Fruit fly (Drosophila melanogaster) whole organism, embryonic: ENCODE measurements around the gene Vha16-2.
A peak's percentile ranks its signal among the peaks of the same experiment; 100 is the strongest.

Source experiments
- B-H1 ChIP-seq: fragments of 200-800 bp; sonication (Bioruptor generic); IDR thresholded peaks from 3 replicates; pipeline ENCODE4 v1.3.6; 2022; ENCODE audit warnings: missing biosample characterization, missing genetic modification characterization
- CG10209 ChIP-seq: fragments of 200-800 bp; sonication (Bioruptor generic); optimal IDR thresholded peaks from 3 replicates; lab custom pipeline; 2017; ENCODE audit warnings: missing biosample characterization, mild to moderate bottlenecking, missing genetic modification characterization, missing genetic modification reagents
- CG10321 ChIP-seq: fragments of 200-800 bp; sonication (Bioruptor generic); IDR thresholded peaks from 2 replicates; pipeline ENCODE4 v1.3.6; 2022; ENCODE audit warnings: missing biosample characterization, missing genetic modification characterization
- CG10565 ChIP-seq: fragments of 200-800 bp; sonication (Bioruptor generic); optimal IDR thresholded peaks from 3 replicates; lab custom pipeline; 2016; ENCODE audit warnings: missing biosample characterization, mild to moderate bottlenecking, missing genetic modification characterization
- CG1233 ChIP-seq: fragments of 200-800 bp; sonication (Bioruptor generic); optimal IDR thresholded peaks from 4 replicates; lab custom pipeline; 2018; ENCODE audit warnings: missing biosample characterization, mild to moderate bottlenecking, missing genetic modification characterization
- CG13123 ChIP-seq: fragments of 200-800 bp; sonication (Bioruptor generic); optimal IDR thresholded peaks from 2 replicates; lab custom pipeline; 2016; ENCODE audit warnings: missing biosample characterization, missing genetic modification characterization
- CG13287 ChIP-seq: fragments of 200-800 bp; sonication (Bioruptor generic); IDR thresholded peaks from 2 replicates; pipeline ENCODE4 v1.3.6; 2022; ENCODE audit warnings: missing biosample characterization, missing genetic modification characterization; ENCODE audit not compliant: partially characterized antibody
- CG15011 ChIP-seq: fragments of 200-800 bp; sonication (Bioruptor generic); optimal IDR thresholded peaks from 3 replicates; lab custom pipeline; 2018; ENCODE audit warnings: missing biosample characterization, mild to moderate bottlenecking, missing genetic modification characterization
- CG17328 ChIP-seq: fragments of 200-800 bp; sonication (Bioruptor generic); IDR thresholded peaks from 2 replicates; pipeline ENCODE4 v1.3.6; 2022; ENCODE audit warnings: missing biosample characterization, missing genetic modification characterization
- CG17385 ChIP-seq: fragments of 200-800 bp; sonication (Bioruptor generic); optimal IDR thresholded peaks from 3 replicates; lab custom pipeline; 2018; ENCODE audit warnings: missing biosample characterization, mild to moderate bottlenecking, missing genetic modification characterization
- CG17568 ChIP-seq: fragments of 200-800 bp; sonication (Bioruptor generic); optimal IDR thresholded peaks from 2 replicates; lab custom pipeline; 2018; ENCODE audit warnings: missing biosample characterization, mild to moderate bottlenecking, missing genetic modification characterization, moderate library complexity
- CG30431 ChIP-seq: fragments of 200-800 bp; sonication (Bioruptor generic); optimal IDR thresholded peaks from 2 replicates; lab custom pipeline; 2017; ENCODE audit warnings: missing biosample characterization, missing genetic modification characterization
- CG3065 ChIP-seq: fragments of 200-800 bp; sonication (Bioruptor generic); optimal IDR thresholded peaks from 2 replicates; lab custom pipeline; 2016; ENCODE audit warnings: missing biosample characterization, missing genetic modification characterization
- CG5180 ChIP-seq: fragments of 200-800 bp; sonication (Bioruptor generic); optimal IDR thresholded peaks from 3 replicates; lab custom pipeline; 2017; ENCODE audit warnings: missing biosample characterization, missing genetic modification characterization, mild to moderate bottlenecking, moderate library complexity, missing genetic modification reagents
- CG6175 ChIP-seq: fragments of 200-800 bp; sonication (Bioruptor generic); IDR thresholded peaks from 3 replicates; pipeline ENCODE4 v1.3.6; 2022; ENCODE audit warnings: missing biosample characterization, missing genetic modification characterization
- CG6689 ChIP-seq: fragments of 200-800 bp; sonication (Bioruptor generic); IDR thresholded peaks from 2 replicates; pipeline ENCODE4 v1.3.6; 2022; ENCODE audit warnings: missing biosample characterization, missing genetic modification characterization
- CG7745 ChIP-seq: fragments of 200-800 bp; sonication (Bioruptor generic); optimal IDR thresholded peaks from 2 replicates; lab custom pipeline; 2018; ENCODE audit warnings: missing biosample characterization, mild to moderate bottlenecking, missing genetic modification characterization, moderate library complexity
- CG8281 ChIP-seq: fragments of 200-800 bp; sonication (Bioruptor generic); optimal IDR thresholded peaks from 2 replicates; lab custom pipeline; 2018; ENCODE audit warnings: missing biosample characterization, mild to moderate bottlenecking, missing genetic modification characterization, moderate library complexity
- CG9932 ChIP-seq: fragments of 200-800 bp; sonication (Bioruptor generic); IDR thresholded peaks from 2 replicates; pipeline ENCODE4 v1.3.6; 2022; ENCODE audit warnings: missing biosample characterization, missing genetic modification characterization
- CkIIα-i1 ChIP-seq: fragments of 200-800 bp; sonication (Bioruptor generic); IDR thresholded peaks from 2 replicates; pipeline ENCODE4 v1.3.6; 2022; ENCODE audit warnings: missing biosample characterization, missing genetic modification characterization
- D19A ChIP-seq: fragments of 200-800 bp; optimal IDR thresholded peaks from 3 replicates; lab custom pipeline; 2019; ENCODE audit warnings: missing biosample characterization, mild to moderate bottlenecking, missing genetic modification characterization, moderate library complexity
- Deaf1 ChIP-seq: fragments of 200-800 bp; optimal IDR thresholded peaks from 3 replicates; lab custom pipeline; 2019; ENCODE audit warnings: missing biosample characterization, mild to moderate bottlenecking, missing genetic modification characterization, moderate library complexity
- E2f2 ChIP-seq: fragments of 200-800 bp; sonication (Bioruptor generic); IDR thresholded peaks from 2 replicates; pipeline ENCODE4 v1.3.6; 2022; ENCODE audit warnings: missing biosample characterization, missing genetic modification characterization
- GATAe ChIP-seq: fragments of 200-800 bp; sonication (Bioruptor generic); conservative IDR thresholded peaks from 2 replicates; pipeline ENCODE4 v1.3.6; 2022; ENCODE audit warnings: missing biosample characterization, missing genetic modification characterization
- Gug ChIP-seq: fragments of 200-800 bp; sonication (Bioruptor generic); IDR thresholded peaks from 4 replicates; pipeline ENCODE4 v1.3.6; 2022; ENCODE audit warnings: missing biosample characterization, missing genetic modification characterization
- H2.0 ChIP-seq: fragments of 200-800 bp; sonication (Bioruptor generic); IDR thresholded peaks from 2 replicates; pipeline ENCODE4 v1.3.6; 2022; ENCODE audit warnings: missing biosample characterization, missing genetic modification characterization
- Hey ChIP-seq: fragments of 200-800 bp; sonication (Bioruptor generic); optimal IDR thresholded peaks from 3 replicates; lab custom pipeline; 2018; ENCODE audit warnings: missing biosample characterization, mild to moderate bottlenecking, missing genetic modification characterization
- Jarid2 ChIP-seq: fragments of 200-800 bp; sonication (Bioruptor generic); optimal IDR thresholded peaks from 3 replicates; lab custom pipeline; 2017; ENCODE audit warnings: mild to moderate bottlenecking, missing biosample characterization, missing genetic modification reagents, missing genetic modification characterization
- Oli ChIP-seq: fragments of 200-800 bp; sonication (Bioruptor generic); optimal IDR thresholded peaks from 2 replicates; lab custom pipeline; 2018; ENCODE audit warnings: missing biosample characterization, mild to moderate bottlenecking, missing genetic modification characterization, moderate library complexity
- Sin3A ChIP-seq: fragments of >200 bp; optimal IDR thresholded peaks from 2 replicates; lab custom pipeline; 2018
- Sry-δ ChIP-seq: fragments of 200-800 bp; sonication (Bioruptor generic); optimal IDR thresholded peaks from 2 replicates; lab custom pipeline; 2016; ENCODE audit warnings: missing biosample characterization, missing genetic modification characterization
- amos ChIP-seq: fragments of 200-800 bp; sonication (Bioruptor generic); IDR thresholded peaks from 2 replicates; pipeline ENCODE4 v1.3.6; 2022; ENCODE audit warnings: missing biosample characterization, missing genetic modification characterization; ENCODE audit not compliant: partially characterized antibody
- ash1 ChIP-seq: fragments of 200-800 bp; sonication (Bioruptor generic); optimal IDR thresholded peaks from 2 replicates; lab custom pipeline; 2018; ENCODE audit warnings: missing biosample characterization, mild to moderate bottlenecking, missing genetic modification characterization
- br ChIP-seq: fragments of >200 bp; optimal IDR thresholded peaks from 2 replicates; lab custom pipeline; 2017
- cg ChIP-seq: fragments of 200-800 bp; sonication (Bioruptor generic); optimal IDR thresholded peaks from 3 replicates; lab custom pipeline; 2019; ENCODE audit warnings: missing biosample characterization, mild to moderate bottlenecking, missing genetic modification characterization, moderate library complexity
- ci ChIP-seq: fragments of 200-800 bp; sonication (Bioruptor generic); IDR thresholded peaks from 3 replicates; pipeline ENCODE4 v1.3.6; 2022; ENCODE audit warnings: missing biosample characterization, missing genetic modification characterization
- crol ChIP-seq: fragments of 200-800 bp; sonication (Bioruptor generic); IDR thresholded peaks from 2 replicates; pipeline ENCODE4 v1.3.6; 2022; ENCODE audit warnings: missing biosample characterization, missing genetic modification characterization
- dan ChIP-seq: fragments of 200-800 bp; sonication (Bioruptor generic); IDR thresholded peaks from 2 replicates; pipeline ENCODE4 v1.3.6; 2022; ENCODE audit warnings: missing biosample characterization, missing genetic modification characterization
- dm ChIP-seq: fragments of 200-800 bp; sonication (Bioruptor generic); optimal IDR thresholded peaks from 3 replicates; lab custom pipeline; 2016; ENCODE audit warnings: missing biosample characterization, missing genetic modification characterization
- fu2 ChIP-seq: fragments of 200-800 bp; sonication (Bioruptor generic); optimal IDR thresholded peaks from 2 replicates; lab custom pipeline; 2016; ENCODE audit warnings: missing biosample characterization, missing genetic modification characterization
- ham ChIP-seq: fragments of 200-800 bp; sonication (Bioruptor generic); IDR thresholded peaks from 2 replicates; pipeline ENCODE4 v1.3.6; 2022; ENCODE audit warnings: missing biosample characterization, missing genetic modification characterization
- jing ChIP-seq: fragments of 200-800 bp; sonication (Bioruptor generic); optimal IDR thresholded peaks from 2 replicates; lab custom pipeline; 2018; ENCODE audit warnings: missing biosample characterization, mild to moderate bottlenecking, missing genetic modification characterization
- otp ChIP-seq: fragments of 200-800 bp; sonication (Bioruptor generic); IDR thresholded peaks from 3 replicates; pipeline ENCODE4, ENCODE4 v1.3.6; 2022; ENCODE audit warnings: missing biosample characterization, missing genetic modification characterization
- pan ChIP-seq, 4 experiments: fragments of >200 bp in 3 of 4; fragments of 200-800 bp in 1 of 4; sonication (Bioruptor generic) in 1 of 4; optimal IDR thresholded peaks in 3 of 4; IDR thresholded peaks in 1 of 4; 2 replicates each; pipeline versions ENCODE4 v1.3.6 to Lab custom; 2017 to 2022; ENCODE audit warnings: missing biosample characterization in 2 of 4, missing genetic modification characterization in 2 of 4, mixed read lengths in 1 of 4
- slp2 ChIP-seq: fragments of 200-800 bp; sonication (Bioruptor generic); optimal IDR thresholded peaks from 2 replicates; lab custom pipeline; 2016; ENCODE audit warnings: missing biosample characterization, missing genetic modification characterization
- sna ChIP-seq: fragments of 200-800 bp; sonication (Bioruptor generic); IDR thresholded peaks from 2 replicates; pipeline ENCODE4 v1.3.6; 2022; ENCODE audit warnings: missing biosample characterization, missing genetic modification characterization; ENCODE audit not compliant: partially characterized antibody
- sob ChIP-seq: fragments of 200-800 bp; sonication (Bioruptor generic); IDR thresholded peaks from 2 replicates; pipeline ENCODE4 v1.3.6; 2022; ENCODE audit warnings: missing biosample characterization, missing genetic modification characterization
- sqz ChIP-seq: fragments of 200-800 bp; sonication (Bioruptor generic); optimal IDR thresholded peaks from 3 replicates; lab custom pipeline; 2018; ENCODE audit warnings: missing biosample characterization, mild to moderate bottlenecking, missing genetic modification characterization
- sr ChIP-seq: fragments of 200-800 bp; sonication (Bioruptor generic); IDR thresholded peaks from 3 replicates; pipeline ENCODE4 v1.3.6; 2022; ENCODE audit warnings: missing biosample characterization, missing genetic modification characterization
- stc ChIP-seq: fragments of 200-800 bp; sonication (Bioruptor generic); IDR thresholded peaks from 2 replicates; pipeline ENCODE4 v1.3.6; 2022; ENCODE audit warnings: missing biosample characterization, missing genetic modification characterization

Gene Vha16-2

DNA sequence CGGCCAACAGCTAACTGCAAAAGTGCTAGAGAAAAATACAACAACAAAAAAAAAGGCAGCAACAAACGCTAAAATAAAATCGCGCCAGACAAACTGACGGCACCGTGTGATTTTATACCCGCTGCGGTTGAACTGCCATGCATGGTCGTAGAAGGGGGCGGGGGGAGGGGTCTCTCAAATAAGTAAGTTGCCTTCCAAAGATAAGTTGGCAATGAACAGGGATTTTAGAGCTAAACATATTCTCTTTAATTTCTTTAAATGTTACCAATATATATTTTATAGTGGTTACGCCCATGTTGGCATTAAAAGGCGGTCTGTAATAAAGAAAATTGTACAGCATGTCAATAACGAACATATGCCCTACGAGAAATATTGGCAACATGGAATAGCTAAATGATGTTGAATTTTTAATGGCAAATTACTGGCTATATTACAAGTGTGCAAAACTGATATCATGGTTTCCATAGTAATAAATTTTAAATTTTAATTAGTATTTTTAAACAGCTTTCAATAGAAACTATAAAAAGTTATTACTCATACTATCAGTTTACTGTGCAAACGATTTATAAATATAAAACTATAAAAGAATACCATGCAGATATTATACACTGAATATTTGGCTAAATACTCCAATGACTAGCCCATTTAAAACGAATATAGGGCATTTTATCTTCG, 43.4 kb upstream of the Vha16-2 start (continued):
- TF ChIP-seq CG9932 (GFP tag; lab: Robert Waterston, UW) (peak; percentile 78), sob (GFP tag; lab: Robert Waterston, UW) (peak; percentile 86), sr (GFP tag; lab: Robert Waterston, UW) (no peak), H2.0 (GFP tag; lab: Robert Waterston, UW) (peak; percentile 84), CG6689 (GFP tag; lab: Robert Waterston, UW) (peak; percentile 62; the same call in 1 of the 2 replicates), CG30431 (GFP tag; lab: Kevin White, UChicago) (peak; percentile 74), CG15011 (GFP tag; lab: Kevin White, UChicago) (peak; percentile 57), br (lab: Kevin White, UChicago) (no peak), sna (no peak), Jarid2 (GFP tag; lab: Kevin White, UChicago) (peak; percentile 10), CG10209 (peak; percentile 78), CG10321 (GFP tag; lab: Robert Waterston, UW) (peak; percentile 52; the same call in 1 of the 2 replicates), Gug (GFP tag; lab: Robert Waterston, UW) (peak; percentile 53; the same call in 3 of the 4 replicates), Deaf1 (tag; lab: Kevin White, UChicago) (no peak), slp2 (GFP tag; lab: Kevin White, UChicago) (no peak), dan (GFP tag; lab: Robert Waterston, UW) (no peak), Hey (tag; lab: Kevin White, UChicago) (no peak), CG17385 (GFP tag; lab: Kevin White, UChicago) (peak; percentile 64), dm (GFP tag; lab: Kevin White, UChicago) (peak; percentile 32), CG1233 (peak; percentile 49), ash1 (GFP tag; lab: Kevin White, UChicago) (peak; percentile 24), Sry-δ (GFP tag; lab: Kevin White, UChicago) (no peak), CG6175 (no peak), crol (peak; percentile 67), jing (peak; percentile 67), ci (GFP tag; lab: Robert Waterston, UW) (peak; percentile 89), GATAe (no peak), B-H1 (peak; percentile 59; the same call in 1 of the 3 replicates), CG3065 (GFP tag; lab: Kevin White, UChicago) (peak; percentile 50), Oli (tag; lab: Kevin White, UChicago) (peak; percentile 88), CG5180 (GFP tag; lab: Kevin White, UChicago) (no peak), CG17328 (GFP tag; lab: Robert Waterston, UW) (peak; percentile 73), CG17568 (GFP tag; lab: Kevin White, UChicago) (peak; percentile 61), CG10565 (GFP tag; lab: Kevin White, UChicago) (no peak), D19A (tag; lab: Kevin White, UChicago) (peak; percentile 65), CG7745 (tag; lab: Kevin White, UChicago) (no peak), CkIIα-i1 (GFP tag; lab: Robert Waterston, UW) (no peak), E2f2 (GFP tag; lab: Robert Waterston, UW) (peak; percentile 36; the same call in 1 of the 2 replicates), ham (GFP tag; lab: Robert Waterston, UW) (peak; percentile 68; the same call in 1 of the 2 replicates), cg (GFP tag; lab: Kevin White, UChicago) (no peak), otp (GFP tag; lab: Robert Waterston, UW) (peak; percentile 89), CG13123 (peak; percentile 34), sqz (GFP tag; lab: Kevin White, UChicago) (peak; percentile 23), Sin3A (no peak), CG13287 (no peak), stc (GFP tag; lab: Robert Waterston, UW) (peak; percentile 76), pan (optimal IDR thresholded peaks at IDR 0.05; lab: Kevin White, UChicago) (no peak), pan (GFP tag; optimal IDR thresholded peaks at IDR 0.05 in 1 of 2, IDR thresholded peaks at IDR 0.05 in 1 of 2) (peak in 1 of 2 experiments; percentile 90), amos (GFP tag; lab: Robert Waterston, UW) (no peak), fu2 (GFP tag; lab: Kevin White, UChicago) (peak; percentile 48), CG8281 (peak; percentile 48)
